Fruit fly (Drosophila melanogaster) whole organism, embryonic: ENCODE data around the gene Kr-h2.

Experiments used
- Adf1 ChIP-seq: fragments of 200-800 bp; sonication (Bioruptor generic); IDR thresholded peaks from 2 replicates; pipeline ENCODE4 v1.3.6; 2022; ENCODE audit warnings: missing biosample characterization, missing genetic modification characterization
- CG11247 ChIP-seq: fragments of 200-800 bp; sonication (Bioruptor generic); IDR thresholded peaks from 2 replicates; pipeline ENCODE4 v1.3.6; 2022; ENCODE audit warnings: missing biosample characterization, missing genetic modification characterization
- CG11398 ChIP-seq: fragments of 200-800 bp; sonication (Bioruptor generic); optimal IDR thresholded peaks from 2 replicates; lab custom pipeline; 2016; ENCODE audit warnings: missing biosample characterization, missing genetic modification characterization
- CG15696 ChIP-seq: fragments of 200-800 bp; sonication (Bioruptor generic); optimal IDR thresholded peaks from 2 replicates; lab custom pipeline; 2019; ENCODE audit warnings: missing biosample characterization, mild to moderate bottlenecking, missing genetic modification characterization, moderate library complexity
- CG16815 ChIP-seq: fragments of 200-800 bp; sonication (Bioruptor generic); optimal IDR thresholded peaks from 3 replicates; lab custom pipeline; 2017; ENCODE audit warnings: missing biosample characterization, mild to moderate bottlenecking, missing genetic modification characterization
- CG17361 ChIP-seq: fragments of 200-800 bp; sonication (Bioruptor generic); IDR thresholded peaks from 3 replicates; pipeline ENCODE4 v1.3.6; 2022; ENCODE audit warnings: missing biosample characterization, missing genetic modification characterization
- CG17912 ChIP-seq: fragments of 200-800 bp; sonication (Bioruptor generic); optimal IDR thresholded peaks from 2 replicates; lab custom pipeline; 2018; ENCODE audit warnings: missing biosample characterization, mild to moderate bottlenecking, missing genetic modification characterization
- CG1792 ChIP-seq: fragments of 200-800 bp; sonication (Bioruptor generic); optimal IDR thresholded peaks from 2 replicates; lab custom pipeline; 2016; ENCODE audit warnings: missing biosample characterization, missing genetic modification characterization
- CG2202 ChIP-seq: fragments of 200-800 bp; sonication (Bioruptor generic); optimal IDR thresholded peaks from 2 replicates; lab custom pipeline; 2018; ENCODE audit warnings: missing biosample characterization, mild to moderate bottlenecking, missing genetic modification characterization
- CG34422 ChIP-seq: fragments of 200-800 bp; sonication (Bioruptor generic); IDR thresholded peaks from 3 replicates; pipeline ENCODE4 v1.3.6; 2022; ENCODE audit warnings: missing biosample characterization, missing genetic modification characterization
- CG3726 ChIP-seq: fragments of 200-800 bp; sonication (Bioruptor generic); IDR thresholded peaks from 3 replicates; pipeline ENCODE4, ENCODE4 v1.3.6; 2022; ENCODE audit warnings: missing biosample characterization, missing genetic modification characterization
- CG3995 ChIP-seq: fragments of 200-800 bp; sonication (Bioruptor generic); optimal IDR thresholded peaks from 3 replicates; lab custom pipeline; 2016; ENCODE audit warnings: missing biosample characterization, missing genetic modification characterization
- CG4328 ChIP-seq: fragments of 200-800 bp; sonication (Bioruptor generic); optimal IDR thresholded peaks from 3 replicates; lab custom pipeline; 2017; ENCODE audit warnings: missing biosample characterization, missing genetic modification reagents, missing genetic modification characterization
- CG6683 ChIP-seq: fragments of 200-800 bp; sonication (Bioruptor generic); optimal IDR thresholded peaks from 2 replicates; lab custom pipeline; 2017; ENCODE audit warnings: missing biosample characterization, mild to moderate bottlenecking, missing genetic modification characterization, missing genetic modification reagents
- CG7745 ChIP-seq: fragments of 200-800 bp; sonication (Bioruptor generic); optimal IDR thresholded peaks from 2 replicates; lab custom pipeline; 2018; ENCODE audit warnings: missing biosample characterization, mild to moderate bottlenecking, missing genetic modification characterization, moderate library complexity
- CG8359 ChIP-seq: fragments of 200-800 bp; sonication (Bioruptor generic); optimal IDR thresholded peaks from 2 replicates; lab custom pipeline; 2017; ENCODE audit warnings: missing biosample characterization, mild to moderate bottlenecking, missing genetic modification characterization, borderline replicate concordance
- CG8765 ChIP-seq: fragments of 200-800 bp; sonication (Bioruptor generic); IDR thresholded peaks from 2 replicates; pipeline ENCODE4 v1.3.6; 2022; ENCODE audit warnings: missing biosample characterization, missing genetic modification characterization
- CG9215 ChIP-seq: fragments of 200-800 bp; sonication (Bioruptor generic); IDR thresholded peaks from 2 replicates; pipeline ENCODE4 v1.3.6; 2022; ENCODE audit warnings: missing biosample characterization, missing genetic modification characterization
- Dad ChIP-seq: fragments of 200-800 bp; sonication (Bioruptor generic); optimal IDR thresholded peaks from 3 replicates; lab custom pipeline; 2016; ENCODE audit warnings: missing biosample characterization, missing genetic modification characterization
- Dbx ChIP-seq: fragments of 200-800 bp; sonication (Bioruptor generic); IDR thresholded peaks from 3 replicates; pipeline ENCODE4 v1.3.6; 2022; ENCODE audit warnings: missing biosample characterization, missing genetic modification characterization
- Deaf1 ChIP-seq: fragments of 200-800 bp; optimal IDR thresholded peaks from 3 replicates; lab custom pipeline; 2019; ENCODE audit warnings: missing biosample characterization, mild to moderate bottlenecking, missing genetic modification characterization, moderate library complexity
- Dll ChIP-seq: fragments of 200-800 bp; sonication (Bioruptor generic); IDR thresholded peaks from 4 replicates; pipeline ENCODE4 v1.3.6; 2022; ENCODE audit warnings: missing biosample characterization, missing genetic modification characterization; ENCODE audit not compliant: partially characterized antibody
- Drgx ChIP-seq: fragments of 200-800 bp; sonication (Bioruptor generic); IDR thresholded peaks from 2 replicates; pipeline ENCODE4 v1.3.6; 2022; ENCODE audit warnings: missing biosample characterization, missing genetic modification characterization
- HLH54F ChIP-seq: fragments of 200-800 bp; sonication (Bioruptor generic); optimal IDR thresholded peaks from 3 replicates; lab custom pipeline; 2016; ENCODE audit warnings: missing biosample characterization, missing genetic modification characterization
- Hand ChIP-seq: fragments of 200-800 bp; sonication (Bioruptor generic); optimal IDR thresholded peaks from 2 replicates; lab custom pipeline; 2017; ENCODE audit warnings: mild to moderate bottlenecking, missing biosample characterization, missing genetic modification reagents, missing genetic modification characterization
- Hey ChIP-seq: fragments of 200-800 bp; sonication (Bioruptor generic); optimal IDR thresholded peaks from 3 replicates; lab custom pipeline; 2018; ENCODE audit warnings: missing biosample characterization, mild to moderate bottlenecking, missing genetic modification characterization
- HmgD ChIP-seq: fragments of 200-800 bp; sonication (Bioruptor generic); optimal IDR thresholded peaks from 3 replicates; lab custom pipeline; 2016; ENCODE audit warnings: missing biosample characterization, missing genetic modification characterization
- Hr78 ChIP-seq, 2 experiments: fragments of 200-800 bp in 1 of 2; fragments of >200 bp in 1 of 2; sonication (Bioruptor generic) in 1 of 2; optimal IDR thresholded peaks; 2 replicates each; lab custom pipeline; 2017 to 2019; ENCODE audit warnings: missing biosample characterization in 2 of 2, missing genetic modification characterization in 2 of 2, mild to moderate bottlenecking in 1 of 2, moderate library complexity in 1 of 2
- Hsf ChIP-seq: fragments of 200-800 bp; sonication (Bioruptor generic); optimal IDR thresholded peaks from 3 replicates; lab custom pipeline; 2016; ENCODE audit warnings: missing biosample characterization, missing genetic modification characterization
- Opbp ChIP-seq: fragments of 200-800 bp; sonication (Bioruptor generic); IDR thresholded peaks from 3 replicates; pipeline ENCODE4 v1.3.6; 2022; ENCODE audit warnings: missing biosample characterization, missing genetic modification characterization; ENCODE audit not compliant: partially characterized antibody
- Sry-δ ChIP-seq: fragments of 200-800 bp; sonication (Bioruptor generic); optimal IDR thresholded peaks from 2 replicates; lab custom pipeline; 2016; ENCODE audit warnings: missing biosample characterization, missing genetic modification characterization
- Ssrp ChIP-seq: fragments of 200-800 bp; sonication (Bioruptor generic); optimal IDR thresholded peaks from 2 replicates; lab custom pipeline; 2018; ENCODE audit warnings: missing biosample characterization, mild to moderate bottlenecking, missing genetic modification characterization, moderate library complexity
- ac ChIP-seq: fragments of 200-800 bp; sonication (Bioruptor generic); optimal IDR thresholded peaks from 3 replicates; lab custom pipeline; 2017; ENCODE audit warnings: missing biosample characterization, mild to moderate bottlenecking, missing genetic modification characterization
- ap ChIP-seq: fragments of 200-800 bp; sonication (Bioruptor generic); IDR thresholded peaks from 2 replicates; pipeline ENCODE4 v1.3.6; 2022; ENCODE audit warnings: missing biosample characterization, missing genetic modification characterization
- cad ChIP-seq: fragments of >200 bp; optimal IDR thresholded peaks from 2 replicates; lab custom pipeline; 2017; ENCODE audit warnings: missing biosample characterization, missing genetic modification characterization
- chif ChIP-seq, 2 experiments: fragments of 200-800 bp; sonication (Bioruptor generic); optimal IDR thresholded peaks; 3 replicates each; lab custom pipeline; 2016; ENCODE audit warnings: missing biosample characterization in 2 of 2, missing genetic modification characterization in 2 of 2
- dm ChIP-seq: fragments of 200-800 bp; sonication (Bioruptor generic); optimal IDR thresholded peaks from 3 replicates; lab custom pipeline; 2016; ENCODE audit warnings: missing biosample characterization, missing genetic modification characterization
- gcm ChIP-seq: fragments of 200-800 bp; sonication (Bioruptor generic); optimal IDR thresholded peaks from 2 replicates; lab custom pipeline; 2019; ENCODE audit warnings: missing biosample characterization, mild to moderate bottlenecking, missing genetic modification characterization, moderate library complexity
- hbn ChIP-seq: fragments of 200-800 bp; sonication (Bioruptor generic); IDR thresholded peaks from 2 replicates; pipeline ENCODE4 v1.3.6; 2022; ENCODE audit warnings: missing biosample characterization, missing genetic modification characterization; ENCODE audit not compliant: partially characterized antibody
- maf-S ChIP-seq: fragments of 200-800 bp; sonication (Bioruptor generic); optimal IDR thresholded peaks from 2 replicates; lab custom pipeline; 2016; ENCODE audit warnings: missing biosample characterization, missing genetic modification characterization
- nau ChIP-seq: fragments of 200-800 bp; sonication (Bioruptor generic); optimal IDR thresholded peaks from 3 replicates; lab custom pipeline; 2017; ENCODE audit warnings: missing biosample characterization, mild to moderate bottlenecking, missing genetic modification characterization, missing genetic modification reagents
- pan ChIP-seq, 4 experiments: fragments of >200 bp in 3 of 4; fragments of 200-800 bp in 1 of 4; sonication (Bioruptor generic) in 1 of 4; optimal IDR thresholded peaks in 3 of 4; IDR thresholded peaks in 1 of 4; 2 replicates each; pipeline versions ENCODE4 v1.3.6 to Lab custom; 2017 to 2022; ENCODE audit warnings: missing biosample characterization in 2 of 4, missing genetic modification characterization in 2 of 4, mixed read lengths in 1 of 4
- phol ChIP-seq: fragments of 200-800 bp; sonication (Bioruptor generic); optimal IDR thresholded peaks from 3 replicates; lab custom pipeline; 2018; ENCODE audit warnings: missing biosample characterization, mild to moderate bottlenecking, missing genetic modification characterization, moderate library complexity
- pita ChIP-seq: fragments of 200-800 bp; sonication (Bioruptor generic); optimal IDR thresholded peaks from 2 replicates; lab custom pipeline; 2017; ENCODE audit warnings: missing biosample characterization, mild to moderate bottlenecking, missing genetic modification characterization
- rib ChIP-seq: fragments of 200-800 bp; sonication (Bioruptor generic); IDR thresholded peaks from 2 replicates; pipeline ENCODE4 v1.3.6; 2022; ENCODE audit warnings: missing biosample characterization, missing genetic modification characterization
- row ChIP-seq: fragments of 200-800 bp; sonication (Bioruptor generic); IDR thresholded peaks from 3 replicates; pipeline ENCODE4 v1.3.6; 2022; ENCODE audit warnings: missing biosample characterization, missing genetic modification characterization
- sqz ChIP-seq: fragments of 200-800 bp; sonication (Bioruptor generic); optimal IDR thresholded peaks from 3 replicates; lab custom pipeline; 2018; ENCODE audit warnings: missing biosample characterization, mild to moderate bottlenecking, missing genetic modification characterization
- wek ChIP-seq: fragments of 200-800 bp; sonication (Bioruptor generic); optimal IDR thresholded peaks from 3 replicates; lab custom pipeline; 2018; ENCODE audit warnings: missing biosample characterization, mild to moderate bottlenecking, missing genetic modification characterization, moderate library complexity

Kr-h2 gene

dm6 chr2L:6090786-6091716, 20.3 kb downstream of the Kr-h2 start, which contains the start of gene CG45075:
Gene CG45075 (plus strand): TSS chr2L:6091412.
- no peak for TF ChIP-seq pita (GFP tag; lab: Kevin White, UChicago)
- TF ChIP-seq chif (GFP tag; optimal IDR thresholded peaks at IDR 0.05; lab: Kevin White, UChicago) = no peak
- TF ChIP-seq CG6683 (GFP tag; lab: Kevin White, UChicago) = no peak
- TF ChIP-seq Ssrp (tag; lab: Kevin White, UChicago) = no peak
- no peak for TF ChIP-seq ap (GFP tag; lab: Robert Waterston, UW)
- TF ChIP-seq CG2202 = peak; percentile 35
- TF ChIP-seq gcm = peak; percentile 60
- TF ChIP-seq CG7745 (tag; lab: Kevin White, UChicago) = peak; percentile 32
- no peak for TF ChIP-seq CG11247 (GFP tag; lab: Robert Waterston, UW)
- no peak for TF ChIP-seq CG17912 (GFP tag; lab: Kevin White, UChicago)
- peak; percentile 18; the same call in 1 of the 3 replicates for TF ChIP-seq Opbp (GFP tag; lab: Robert Waterston, UW)
- no peak for TF ChIP-seq Adf1 (GFP tag; lab: Robert Waterston, UW)
- no peak for TF ChIP-seq Hey (tag; lab: Kevin White, UChicago)
- no peak for TF ChIP-seq CG4328 (GFP tag; lab: Kevin White, UChicago)
- no peak for TF ChIP-seq HmgD (GFP tag; lab: Kevin White, UChicago)
- 0 out of 3 replicates have a peak, but pooled peaks have one; percentile 37 for TF ChIP-seq CG34422
- peak in 1 of 2 experiments; percentile 69 for TF ChIP-seq Hr78 (GFP tag; optimal IDR thresholded peaks at IDR 0.05; lab: Kevin White, UChicago)
- TF ChIP-seq CG9215 (GFP tag; lab: Robert Waterston, UW) = no peak
- TF ChIP-seq CG8359 = no peak
- no peak for TF ChIP-seq Hand (GFP tag; lab: Kevin White, UChicago)
- no peak for TF ChIP-seq CG16815 (GFP tag; lab: Kevin White, UChicago)
- TF ChIP-seq CG3995 (GFP tag; lab: Kevin White, UChicago) = no peak
- no peak for TF ChIP-seq Hsf (GFP tag; lab: Kevin White, UChicago)
- TF ChIP-seq dm (GFP tag; lab: Kevin White, UChicago) = no peak
- no peak for TF ChIP-seq Dad (GFP tag; lab: Kevin White, UChicago)
- TF ChIP-seq CG1792 (GFP tag; lab: Kevin White, UChicago) = no peak
- TF ChIP-seq rib (GFP tag; lab: Robert Waterston, UW) = no peak
- TF ChIP-seq pan (optimal IDR thresholded peaks at IDR 0.05; lab: Kevin White, UChicago) = no peak
- TF ChIP-seq pan (GFP tag; optimal IDR thresholded peaks at IDR 0.05 in 1 of 2, IDR thresholded peaks at IDR 0.05 in 1 of 2) = no peak
- TF ChIP-seq CG3726 (GFP tag; lab: Robert Waterston, UW) = no peak
- no peak for TF ChIP-seq Sry-δ
- TF ChIP-seq CG17361 (GFP tag; lab: Robert Waterston, UW) = no peak
- no peak for TF ChIP-seq Dll (GFP tag; lab: Robert Waterston, UW)
- no peak for TF ChIP-seq maf-S
- TF ChIP-seq hbn (GFP tag; lab: Robert Waterston, UW) = no peak
- peak; percentile 61 for TF ChIP-seq sqz (GFP tag; lab: Kevin White, UChicago)
- no peak for TF ChIP-seq nau
- no peak for TF ChIP-seq cad (GFP tag; lab: Kevin White, UChicago)
- TF ChIP-seq CG15696 (tag; lab: Kevin White, UChicago) = no peak
- TF ChIP-seq Drgx (GFP tag; lab: Robert Waterston, UW) = no peak
- no peak for TF ChIP-seq ac (GFP tag; lab: Kevin White, UChicago)
- TF ChIP-seq wek (GFP tag; lab: Kevin White, UChicago) = no peak
- no peak for TF ChIP-seq CG11398 (GFP tag; lab: Kevin White, UChicago)
- TF ChIP-seq Deaf1 = no peak
- no peak for TF ChIP-seq phol (tag; lab: Kevin White, UChicago)
- no peak for TF ChIP-seq CG8765
- TF ChIP-seq HLH54F = no peak
- TF ChIP-seq row (GFP tag; lab: Robert Waterston, UW) = no peak
- no peak for TF ChIP-seq Dbx
